Fruit fly (Drosophila melanogaster): Measurements from ENCODE around the gene emei.

emei gene

DNA sequence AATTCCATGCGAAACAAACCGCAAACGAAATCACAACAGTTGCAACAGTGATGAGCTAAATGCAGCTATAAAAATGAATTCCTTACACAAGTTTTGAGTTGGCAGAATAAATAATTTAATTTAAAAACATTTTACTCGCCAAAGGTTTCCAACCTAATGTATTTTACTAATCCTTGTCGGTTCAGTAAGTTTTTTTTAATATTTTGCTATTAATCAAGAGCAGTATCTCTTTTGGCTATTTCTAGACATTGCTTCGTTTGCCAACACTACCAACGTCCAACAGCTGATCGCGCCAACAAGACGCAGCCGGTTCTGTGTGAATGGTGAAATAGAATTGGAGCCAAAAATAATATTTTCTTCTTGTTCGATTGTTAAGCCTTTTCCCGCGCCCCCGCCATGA is 44.8 kb upstream of the emei start, which contains the start of the genes CG32075, CG45101 and SuUR (continued):
- peak; percentile 57 for TF ChIP-seq oc (tag; optimal IDR thresholded peaks at IDR 0.05)
- peak; percentile 34; the same call in 1 of the 2 replicates for TF ChIP-seq onecut (GFP tag; IDR thresholded peaks at IDR 0.05)
- peak; percentile 81 for TF ChIP-seq fd3F (GFP tag; optimal IDR thresholded peaks at IDR 0.05)
- TF ChIP-seq CG42726 (GFP tag; IDR thresholded peaks at IDR 0.05; ENCODE audit: partially characterized antibody): no peak
- TF ChIP-seq aop (GFP tag; IDR thresholded peaks at IDR 0.05): no peak; the same call in 1 of the 2 replicates
- TF ChIP-seq H2.0 (GFP tag; IDR thresholded peaks at IDR 0.05): peak; percentile 90
- peak; percentile 67 for TF ChIP-seq CG10654 (GFP tag; optimal IDR thresholded peaks at IDR 0.05)
- TF ChIP-seq dati (GFP tag; IDR thresholded peaks at IDR 0.05): peak; percentile 46; the same call in 1 of the 2 replicates
- TF ChIP-seq CG2120 (GFP tag; optimal IDR thresholded peaks at IDR 0.05): peak; percentile 96
- no peak for TF ChIP-seq zf30C (GFP tag; optimal IDR thresholded peaks at IDR 0.05)
- TF ChIP-seq CG5180 (GFP tag; optimal IDR thresholded peaks at IDR 0.05): peak; percentile 59
- TF ChIP-seq CG11723 (GFP tag; optimal IDR thresholded peaks at IDR 0.05): peak; percentile 67
- TF ChIP-seq unc-4 (GFP tag; IDR thresholded peaks at IDR 0.05; ENCODE audit: partially characterized antibody): no peak
- TF ChIP-seq nerfin-1 (tag; optimal IDR thresholded peaks at IDR 0.05): peak; percentile 77
- TF ChIP-seq CG8924 (tag; optimal IDR thresholded peaks at IDR 0.05): peak; percentile 86
- peak; percentile 71 for TF ChIP-seq p53 (GFP tag; optimal IDR thresholded peaks at IDR 0.05)
- TF ChIP-seq CG8290 (GFP tag; optimal IDR thresholded peaks at IDR 0.05): peak; percentile 79
- TF ChIP-seq CG8290 (tag; optimal IDR thresholded peaks at IDR 0.05): peak; percentile 6 to 43
- TF ChIP-seq CG16813 (GFP tag; IDR thresholded peaks at IDR 0.05; ENCODE audit: partially characterized antibody): no peak
- TF ChIP-seq slou (GFP tag; optimal IDR thresholded peaks at IDR 0.05): peak; percentile 66
- peak; percentile 24 for TF ChIP-seq ftz-f1 (GFP tag; optimal IDR thresholded peaks at IDR 0.05)
- no peak for TF ChIP-seq CG1832 (GFP tag; optimal IDR thresholded peaks at IDR 0.05)
- TF ChIP-seq Lpt (GFP tag; optimal IDR thresholded peaks at IDR 0.05): no peak
- TF ChIP-seq HmgD (GFP tag; optimal IDR thresholded peaks at IDR 0.05): peak; percentile 73
- no peak for TF ChIP-seq bbx (GFP tag; IDR thresholded peaks at IDR 0.05; ENCODE audit: partially characterized antibody)
- TF ChIP-seq stwl (tag; optimal IDR thresholded peaks at IDR 0.05): peak; percentile 61
- TF ChIP-seq jumu (GFP tag; optimal IDR thresholded peaks at IDR 0.05): peak; percentile 88
- peak; percentile 75 for TF ChIP-seq nau (GFP tag; optimal IDR thresholded peaks at IDR 0.05)
- peak; percentile 94 for TF ChIP-seq row (GFP tag; IDR thresholded peaks at IDR 0.05)
- no peak for TF ChIP-seq Hr39 (optimal IDR thresholded peaks at IDR 0.05)
- peak; percentile 91 for TF ChIP-seq CG7839 (tag; optimal IDR thresholded peaks at IDR 0.05)
- peak; percentile 47; the same call in 1 of the 2 replicates for TF ChIP-seq CG4360 (GFP tag; IDR thresholded peaks at IDR 0.05)
- peak; percentile 78 for TF ChIP-seq kay (GFP tag; optimal IDR thresholded peaks at IDR 0.05)
- peak; percentile 69 for TF ChIP-seq org-1 (GFP tag; optimal IDR thresholded peaks at IDR 0.05)
- peak; percentile 90 for TF ChIP-seq Aef1 (GFP tag; IDR thresholded peaks at IDR 0.05)
- peak; percentile 61; the same call in 1 of the 2 replicates for TF ChIP-seq GATAe (GFP tag; conservative IDR thresholded peaks at IDR 0.05)
- peak; percentile 86 for TF ChIP-seq YL-1 (GFP tag; optimal IDR thresholded peaks at IDR 0.05)
- TF ChIP-seq PHDP (tag; optimal IDR thresholded peaks at IDR 0.05): peak; percentile 87
- TF ChIP-seq CG7963 (GFP tag; IDR thresholded peaks at IDR 0.05; ENCODE audit: partially characterized antibody): no peak; the same call in 2 of the 3 replicates
- TF ChIP-seq bcd (GFP tag; optimal IDR thresholded peaks at IDR 0.05): peak; percentile 81
- TF ChIP-seq vnd (GFP tag; IDR thresholded peaks at IDR 0.05; ENCODE audit: partially characterized antibody): no peak
- peak; percentile 84 for TF ChIP-seq CG11247 (GFP tag; IDR thresholded peaks at IDR 0.05)
- TF ChIP-seq HHEX (GFP tag; optimal IDR thresholded peaks at IDR 0.05): peak; percentile 82
- peak; percentile 29; the same call in 1 of the 2 replicates for TF ChIP-seq ham (GFP tag; IDR thresholded peaks at IDR 0.05)
- peak; percentile 80 for TF ChIP-seq CG7372 (GFP tag; IDR thresholded peaks at IDR 0.05)
